Worm (Caenorhabditis elegans): Measurements from ENCODE around the gene sod-5.
A peak's percentile ranks its signal among the peaks of the same experiment; 100 is the strongest.

DNA sequence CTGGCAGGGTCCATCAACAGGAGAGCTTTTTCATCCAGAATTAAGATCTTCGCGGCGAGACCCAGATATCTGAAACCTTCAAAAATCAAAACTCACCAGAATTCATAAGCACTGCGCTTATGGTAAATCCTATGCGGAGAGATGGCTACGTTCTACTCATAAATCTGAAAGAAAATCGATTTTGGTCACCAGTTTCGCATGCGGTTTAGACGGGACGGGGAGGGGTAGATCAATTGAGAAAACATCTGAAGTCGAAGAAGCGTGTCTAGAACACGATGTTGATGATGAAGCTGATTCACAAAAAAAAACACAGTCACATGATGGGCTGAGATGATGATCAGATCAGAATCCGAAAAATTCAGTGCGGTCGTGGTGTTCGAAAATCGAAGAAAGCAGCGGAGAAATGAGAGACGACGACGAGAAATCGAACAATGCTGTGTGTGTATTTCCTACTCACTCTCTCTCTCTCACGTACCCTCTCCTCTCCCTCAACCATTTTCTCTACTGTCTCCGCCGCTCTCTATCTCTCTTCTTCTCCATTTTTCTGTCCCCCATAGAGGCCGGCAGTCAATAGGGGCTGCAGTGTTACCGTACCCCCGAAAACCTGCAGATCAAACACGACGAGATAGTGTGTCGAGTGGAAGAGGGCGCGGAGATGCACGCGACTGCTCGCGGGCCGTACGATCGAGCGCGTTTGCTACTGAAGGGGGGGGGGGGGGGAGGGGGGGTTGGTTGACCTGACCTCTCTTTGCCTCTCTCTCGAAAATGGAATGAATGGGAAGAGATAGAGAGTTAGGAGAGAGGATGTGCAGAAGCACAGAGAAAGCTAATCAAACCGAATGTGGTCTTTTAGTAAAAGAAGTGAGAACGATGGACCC lies 40.9 kb upstream of the sod-5 start, which contains the start of gene ntl-2:
- TF ChIP-seq ama-1 (optimal IDR thresholded peaks at IDR 0.05) (no peak), ama-1 (GFP tag; optimal IDR thresholded peaks at IDR 0.05) (no peak), C17E4.6 (GFP tag; IDR thresholded peaks at IDR 0.05) (peak; percentile 66; the same call in 1 of the 2 replicates), hlh-12 (tag; optimal IDR thresholded peaks at IDR 0.05) (no peak), attf-6 (GFP tag; IDR thresholded peaks at IDR 0.05) (no peak)
